Worm (Caenorhabditis elegans): ENCODE results near the gene egl-43.

DNA sequence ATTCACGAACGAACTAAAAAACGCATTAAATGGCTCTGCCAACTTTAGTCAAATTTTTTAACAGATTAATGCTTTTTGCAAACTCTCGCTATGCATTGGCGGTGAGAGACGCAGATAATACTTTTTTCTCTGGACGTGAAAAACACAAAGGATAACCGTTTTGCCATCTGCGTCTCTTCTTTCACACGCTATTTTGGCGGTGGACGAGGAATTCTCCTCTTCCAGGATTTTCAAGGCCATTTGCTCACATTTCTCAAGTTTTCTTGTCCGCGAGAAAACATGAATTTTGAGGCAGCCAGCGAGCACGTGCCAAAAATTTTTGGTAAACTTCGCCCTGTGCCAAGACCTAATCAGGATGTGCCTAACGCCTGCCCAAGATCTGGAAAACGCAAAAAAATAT is 24.0 kb upstream of the egl-43 start:
- TF ChIP-seq W03F9.2 (tag; optimal IDR thresholded peaks at IDR 0.05) (no peak), him-1 (tag; optimal IDR thresholded peaks at IDR 0.05) (no peak)

Measured in whole organism, L4/young adult.